Fruit fly (Drosophila melanogaster): Measurements from ENCODE around the gene CG31275.

DNA sequence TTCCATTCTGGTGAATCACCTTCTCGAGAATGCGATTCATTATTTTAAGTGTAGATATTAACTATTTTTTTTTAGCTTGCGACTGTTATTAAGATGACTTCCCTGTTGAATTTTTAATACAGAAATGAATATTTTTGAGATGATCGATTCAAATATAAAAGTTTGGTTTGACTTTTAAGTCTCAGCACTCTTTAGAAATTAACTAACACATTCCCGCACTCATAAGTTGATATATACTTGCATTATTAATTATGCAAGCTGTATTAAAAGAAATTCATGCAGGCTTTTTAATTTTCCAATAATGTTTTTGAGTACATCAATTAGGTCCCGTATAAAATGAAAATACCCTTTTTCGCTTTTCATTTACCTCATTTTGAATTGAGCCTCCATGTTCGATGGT, at the start of gene CG31275:
- TF ChIP-seq CG8478 (optimal IDR thresholded peaks at IDR 0.05) (no peak), CTCF (optimal IDR thresholded peaks at IDR 0.05) (no peak)
